Worm (Caenorhabditis elegans) whole organism, young adult: ENCODE data around the gene Y110A2AL.2.

ENCODE experiments used
- F23B12.7 ChIP-seq: sonication (generic microtip); optimal IDR thresholded peaks from 2 replicates; lab custom pipeline; 2017; ENCODE audit warnings: missing genetic modification characterization, mild to moderate bottlenecking, missing compliant biosample characterization, antibody characterized with exemption, moderate library complexity; ENCODE audit not compliant: insufficient read depth
- ama-1 ChIP-seq, 3 experiments: fragments of 150-350 bp in 1 of 3; sonication (generic microtip) in 2 of 3; optimal IDR thresholded peaks; 2 replicates each; lab custom pipeline; 2014 to 2018; ENCODE audit warnings: missing biosample characterization in 2 of 3, missing genetic modification characterization in 2 of 3, missing genetic modification reagents in 2 of 3
- aptf-3 ChIP-seq: fragments of 200-800 bp; sonication (Bioruptor generic); IDR thresholded peaks from 2 replicates; pipeline ENCODE4 v1.3.6; 2022; ENCODE audit warnings: missing genetic modification characterization, missing compliant biosample characterization
- ceh-40 ChIP-seq: fragments of 200-800 bp; sonication (Bioruptor generic); IDR thresholded peaks from 2 replicates; pipeline ENCODE4 v1.3.6; 2022; ENCODE audit warnings: missing genetic modification characterization, missing compliant biosample characterization
- him-1 ChIP-seq: sonication (generic microtip); optimal IDR thresholded peaks from 2 replicates; lab custom pipeline; 2016; ENCODE audit warnings: missing genotype, missing genetic modification reagents, missing genetic modification characterization, missing compliant biosample characterization
- nfya-1 ChIP-seq: sonication (generic microtip); optimal IDR thresholded peaks from 2 replicates; lab custom pipeline; 2017; ENCODE audit warnings: antibody characterized with exemption, missing compliant biosample characterization, missing genetic modification characterization, borderline replicate concordance; ENCODE audit not compliant: insufficient read depth
- pbrm-1 ChIP-seq: fragments of 200-800 bp; sonication (Bioruptor generic); IDR thresholded peaks from 2 replicates; pipeline ENCODE4 v1.3.6; 2022; ENCODE audit warnings: missing genetic modification reagents, missing genetic modification characterization, missing compliant biosample characterization
- unc-130 ChIP-seq: sonication (generic microtip); optimal IDR thresholded peaks from 2 replicates; lab custom pipeline; 2016; ENCODE audit warnings: missing genetic modification reagents, missing genetic modification characterization, missing compliant biosample characterization
- zim-3 ChIP-seq: sonication (generic microtip); optimal IDR thresholded peaks from 2 replicates; lab custom pipeline; 2017; ENCODE audit warnings: mild to moderate bottlenecking, missing genetic modification characterization, moderate library complexity, missing compliant biosample characterization

ce11 chrII:2903748-2904147 is 35.9 kb downstream of the Y110A2AL.2 start:
- TF ChIP-seq him-1 (no peak), F23B12.7 (tag; lab: Kevin White, UChicago) (no peak), aptf-3 (no peak), zim-3 (no peak), nfya-1 (tag; lab: Kevin White, UChicago) (no peak), unc-130 (GFP tag; lab: Kevin White, UChicago) (no peak), ama-1 (optimal IDR thresholded peaks at IDR 0.05; lab: Kevin White, UChicago) (no peak), ama-1 (GFP tag; optimal IDR thresholded peaks at IDR 0.05; lab: Kevin White, UChicago) (no peak), pbrm-1 (no peak), ceh-40 (GFP tag; lab: Robert Waterston, UW) (no peak)
